Fruit fly (Drosophila melanogaster) whole organism, embryonic: ENCODE results near the gene Gr21a.

ENCODE experiments used
- Atf3 ChIP-seq: fragments of 200-800 bp; sonication (Bioruptor generic); optimal IDR thresholded peaks from 3 replicates; lab custom pipeline; 2016; ENCODE audit warnings: missing biosample characterization, missing genetic modification characterization
- Awh ChIP-seq: fragments of 200-800 bp; sonication (Bioruptor generic); IDR thresholded peaks from 2 replicates; pipeline ENCODE4, ENCODE4 v1.3.6; 2022; ENCODE audit warnings: missing biosample characterization, missing genetic modification characterization
- Bgb ChIP-seq: fragments of 200-800 bp; sonication (Bioruptor generic); IDR thresholded peaks from 2 replicates; pipeline ENCODE4 v1.3.6; 2022; ENCODE audit warnings: missing biosample characterization, missing genetic modification characterization; ENCODE audit not compliant: partially characterized antibody
- CG10366 ChIP-seq: fragments of 200-800 bp; sonication (Bioruptor generic); IDR thresholded peaks from 2 replicates; pipeline ENCODE4 v1.3.6; 2022; ENCODE audit warnings: missing biosample characterization, missing genetic modification characterization
- CG10543 ChIP-seq: fragments of 200-800 bp; sonication (Bioruptor generic); optimal IDR thresholded peaks from 3 replicates; lab custom pipeline; 2017; ENCODE audit warnings: missing biosample characterization, mild to moderate bottlenecking, missing genetic modification characterization, moderate library complexity
- CG11247 ChIP-seq: fragments of 200-800 bp; sonication (Bioruptor generic); IDR thresholded peaks from 2 replicates; pipeline ENCODE4 v1.3.6; 2022; ENCODE audit warnings: missing biosample characterization, missing genetic modification characterization
- CG1233 ChIP-seq: fragments of 200-800 bp; sonication (Bioruptor generic); optimal IDR thresholded peaks from 4 replicates; lab custom pipeline; 2018; ENCODE audit warnings: missing biosample characterization, mild to moderate bottlenecking, missing genetic modification characterization
- CG16813 ChIP-seq: fragments of 200-800 bp; sonication (Bioruptor generic); IDR thresholded peaks from 3 replicates; pipeline ENCODE4 v1.3.6; 2022; ENCODE audit warnings: missing biosample characterization, missing genetic modification characterization; ENCODE audit not compliant: partially characterized antibody
- CG16815 ChIP-seq: fragments of 200-800 bp; sonication (Bioruptor generic); optimal IDR thresholded peaks from 3 replicates; lab custom pipeline; 2017; ENCODE audit warnings: missing biosample characterization, mild to moderate bottlenecking, missing genetic modification characterization
- CG17186 ChIP-seq: fragments of 200-800 bp; sonication (Bioruptor generic); optimal IDR thresholded peaks from 3 replicates; lab custom pipeline; 2017; ENCODE audit warnings: missing biosample characterization, missing genetic modification reagents, missing genetic modification characterization
- CG17385 ChIP-seq: fragments of 200-800 bp; sonication (Bioruptor generic); optimal IDR thresholded peaks from 3 replicates; lab custom pipeline; 2018; ENCODE audit warnings: missing biosample characterization, mild to moderate bottlenecking, missing genetic modification characterization
- CG17829 ChIP-seq: fragments of 200-800 bp; optimal IDR thresholded peaks from 2 replicates; lab custom pipeline; 2019; ENCODE audit warnings: missing biosample characterization, mild to moderate bottlenecking, missing genetic modification characterization, moderate library complexity
- CG17912 ChIP-seq: fragments of 200-800 bp; sonication (Bioruptor generic); optimal IDR thresholded peaks from 2 replicates; lab custom pipeline; 2018; ENCODE audit warnings: missing biosample characterization, mild to moderate bottlenecking, missing genetic modification characterization
- CG32532 ChIP-seq: fragments of 200-800 bp; sonication (Bioruptor generic); IDR thresholded peaks from 2 replicates; pipeline ENCODE4 v1.3.6; 2022; ENCODE audit warnings: missing biosample characterization, missing genetic modification characterization
- CG4854 ChIP-seq: fragments of 200-800 bp; sonication (Bioruptor generic); optimal IDR thresholded peaks from 2 replicates; lab custom pipeline; 2016; ENCODE audit warnings: missing biosample characterization, missing genetic modification characterization, inconsistent platforms
- CG6683 ChIP-seq: fragments of 200-800 bp; sonication (Bioruptor generic); optimal IDR thresholded peaks from 2 replicates; lab custom pipeline; 2017; ENCODE audit warnings: missing biosample characterization, mild to moderate bottlenecking, missing genetic modification characterization, missing genetic modification reagents
- CG7786 ChIP-seq: fragments of 200-800 bp; sonication (Bioruptor generic); optimal IDR thresholded peaks from 2 replicates; lab custom pipeline; 2016; ENCODE audit warnings: missing biosample characterization, missing genetic modification characterization
- CG8478 ChIP-seq: fragments of >200 bp; optimal IDR thresholded peaks from 2 replicates; lab custom pipeline; 2018
- CG8924 ChIP-seq: fragments of 200-800 bp; optimal IDR thresholded peaks from 3 replicates; lab custom pipeline; 2019; ENCODE audit warnings: missing biosample characterization, mild to moderate bottlenecking, missing genetic modification characterization, moderate library complexity
- CG9797 ChIP-seq: fragments of 200-800 bp; sonication (Bioruptor generic); optimal IDR thresholded peaks from 3 replicates; lab custom pipeline; 2018; ENCODE audit warnings: missing biosample characterization, mild to moderate bottlenecking, missing genetic modification characterization
- CkIIα-i1 ChIP-seq: fragments of 200-800 bp; sonication (Bioruptor generic); IDR thresholded peaks from 2 replicates; pipeline ENCODE4 v1.3.6; 2022; ENCODE audit warnings: missing biosample characterization, missing genetic modification characterization
- HHEX ChIP-seq: fragments of 200-800 bp; sonication (Bioruptor generic); optimal IDR thresholded peaks from 3 replicates; lab custom pipeline; 2017; ENCODE audit warnings: missing biosample characterization, mild to moderate bottlenecking, missing genetic modification characterization, missing genetic modification reagents
- MTF-1 ChIP-seq: fragments of 200-800 bp; sonication (Bioruptor generic); optimal IDR thresholded peaks from 2 replicates; lab custom pipeline; 2018; ENCODE audit warnings: missing biosample characterization, mild to moderate bottlenecking, missing genetic modification characterization, borderline replicate concordance
- Nf-YB ChIP-seq: fragments of 200-800 bp; sonication (Bioruptor generic); optimal IDR thresholded peaks from 3 replicates; lab custom pipeline; 2019; ENCODE audit warnings: missing biosample characterization, mild to moderate bottlenecking, missing genetic modification characterization, moderate library complexity
- PHDP ChIP-seq: fragments of 200-800 bp; sonication (Bioruptor generic); optimal IDR thresholded peaks from 3 replicates; lab custom pipeline; 2018; ENCODE audit warnings: missing biosample characterization, mild to moderate bottlenecking, missing genetic modification characterization, moderate library complexity
- Spps ChIP-seq: fragments of 200-800 bp; sonication (Bioruptor generic); optimal IDR thresholded peaks from 2 replicates; lab custom pipeline; 2018; ENCODE audit warnings: missing biosample characterization, mild to moderate bottlenecking, missing genetic modification characterization
- TFAM ChIP-seq: fragments of 200-800 bp; sonication (Bioruptor generic); optimal IDR thresholded peaks from 2 replicates; lab custom pipeline; 2017; ENCODE audit warnings: missing biosample characterization, missing genetic modification characterization, inconsistent platforms
- bsh ChIP-seq, 2 experiments: fragments of 200-800 bp; sonication (Bioruptor generic); optimal IDR thresholded peaks; 2 replicates each; lab custom pipeline; 2017 to 2018; ENCODE audit warnings: mild to moderate bottlenecking in 2 of 2, missing biosample characterization in 2 of 2, missing genetic modification characterization in 2 of 2, moderate library complexity in 1 of 2
- crc ChIP-seq: fragments of 200-800 bp; sonication (Bioruptor generic); optimal IDR thresholded peaks from 2 replicates; lab custom pipeline; 2016; ENCODE audit warnings: missing biosample characterization, missing genetic modification characterization
- crp ChIP-seq, 2 experiments: fragments of 200-800 bp; sonication (Bioruptor generic); optimal IDR thresholded peaks; 2 replicates in 1 of 2; 3 replicates in 1 of 2; lab custom pipeline; 2017; ENCODE audit warnings: missing biosample characterization in 2 of 2, missing genetic modification characterization in 2 of 2, mild to moderate bottlenecking in 1 of 2, moderate library complexity in 1 of 2
- danr ChIP-seq: fragments of 200-800 bp; sonication (Bioruptor generic); IDR thresholded peaks from 2 replicates; pipeline ENCODE4 v1.3.6; 2022; ENCODE audit warnings: missing biosample characterization, missing genetic modification characterization
- fd102C ChIP-seq: fragments of 200-800 bp; sonication (Bioruptor generic); optimal IDR thresholded peaks from 2 replicates; lab custom pipeline; 2018; ENCODE audit warnings: missing biosample characterization, mild to moderate bottlenecking, missing genetic modification characterization, moderate library complexity
- ftz-f1 ChIP-seq: fragments of 200-800 bp; sonication (Bioruptor generic); optimal IDR thresholded peaks from 2 replicates; lab custom pipeline; 2016; ENCODE audit warnings: missing biosample characterization, missing genetic modification characterization
- gro ChIP-seq: fragments of 200-800 bp; sonication (Bioruptor generic); optimal IDR thresholded peaks from 2 replicates; lab custom pipeline; 2016; ENCODE audit warnings: missing biosample characterization, missing genetic modification characterization
- kah ChIP-seq: fragments of 200-800 bp; sonication (Bioruptor generic); optimal IDR thresholded peaks from 2 replicates; lab custom pipeline; 2018; ENCODE audit warnings: missing biosample characterization, mild to moderate bottlenecking, missing genetic modification characterization
- mld ChIP-seq: fragments of 200-800 bp; sonication (Bioruptor generic); IDR thresholded peaks from 3 replicates; pipeline ENCODE4 v1.3.6; 2022; ENCODE audit warnings: missing biosample characterization, missing genetic modification characterization; ENCODE audit not compliant: partially characterized antibody
- nerfin-1 ChIP-seq: fragments of 200-800 bp; sonication (Bioruptor generic); optimal IDR thresholded peaks from 3 replicates; lab custom pipeline; 2019; ENCODE audit warnings: missing biosample characterization, mild to moderate bottlenecking, missing genetic modification characterization, moderate library complexity
- nmo ChIP-seq: fragments of 200-800 bp; sonication (Bioruptor generic); optimal IDR thresholded peaks from 2 replicates; lab custom pipeline; 2018; ENCODE audit warnings: missing biosample characterization, mild to moderate bottlenecking, missing genetic modification characterization, moderate library complexity
- oc ChIP-seq: fragments of 200-800 bp; sonication (Bioruptor generic); optimal IDR thresholded peaks from 2 replicates; lab custom pipeline; 2018; ENCODE audit warnings: missing biosample characterization, mild to moderate bottlenecking, missing genetic modification characterization, moderate library complexity
- odd ChIP-seq: fragments of 200-800 bp; sonication (Bioruptor generic); optimal IDR thresholded peaks from 2 replicates; lab custom pipeline; 2017; ENCODE audit warnings: missing biosample characterization, mild to moderate bottlenecking, missing genetic modification characterization
- pb ChIP-seq: fragments of 200-800 bp; sonication (Bioruptor generic); optimal IDR thresholded peaks from 3 replicates; lab custom pipeline; 2016; ENCODE audit warnings: missing biosample characterization, missing genetic modification characterization
- pho ChIP-seq: fragments of 200-800 bp; sonication (Bioruptor generic); optimal IDR thresholded peaks from 2 replicates; lab custom pipeline; 2016; ENCODE audit warnings: missing biosample characterization, missing genetic modification characterization
- pros ChIP-seq: fragments of 200-800 bp; sonication (Bioruptor generic); optimal IDR thresholded peaks from 3 replicates; lab custom pipeline; 2019; ENCODE audit warnings: missing biosample characterization, mild to moderate bottlenecking, missing genetic modification characterization, moderate library complexity
- run ChIP-seq: fragments of 200-800 bp; sonication (Bioruptor generic); optimal IDR thresholded peaks from 3 replicates; lab custom pipeline; 2018; ENCODE audit warnings: missing biosample characterization, mild to moderate bottlenecking, missing genetic modification characterization
- slou ChIP-seq: fragments of 200-800 bp; sonication (Bioruptor generic); optimal IDR thresholded peaks from 3 replicates; lab custom pipeline; 2016; ENCODE audit warnings: missing biosample characterization, missing genetic modification characterization
- sr ChIP-seq: fragments of 200-800 bp; sonication (Bioruptor generic); IDR thresholded peaks from 3 replicates; pipeline ENCODE4 v1.3.6; 2022; ENCODE audit warnings: missing biosample characterization, missing genetic modification characterization
- unc-4 ChIP-seq: fragments of 200-800 bp; sonication (Bioruptor generic); IDR thresholded peaks from 2 replicates; pipeline ENCODE4 v1.3.6; 2022; ENCODE audit warnings: missing biosample characterization, missing genetic modification characterization; ENCODE audit not compliant: partially characterized antibody
- usp ChIP-seq: fragments of >200 bp; optimal IDR thresholded peaks from 2 replicates; lab custom pipeline; 2017; ENCODE audit warnings: missing biosample characterization, missing genetic modification characterization
- yki ChIP-seq: fragments of >200 bp; optimal IDR thresholded peaks from 3 replicates; lab custom pipeline; 2018

Gene Gr21a

dm6 chr2L:819315-820032 lies 39.2 kb downstream of the Gr21a start, which contains the start of the genes PGAP2 and Clp (continued):
- peak; percentile 9 for TF ChIP-seq gro
- TF ChIP-seq crc: no peak
- TF ChIP-seq slou (GFP tag; lab: Kevin White, UChicago): peak; percentile 49
- TF ChIP-seq crp (GFP tag; optimal IDR thresholded peaks at IDR 0.05; lab: Kevin White, UChicago): peak in 1 of 2 experiments; percentile 51
- peak; percentile 67 for TF ChIP-seq PHDP (tag; lab: Kevin White, UChicago)
- no peak for TF ChIP-seq ftz-f1 (GFP tag; lab: Kevin White, UChicago)
- no peak for TF ChIP-seq sr
- TF ChIP-seq CG8924: peak; percentile 77
- TF ChIP-seq fd102C (GFP tag; lab: Kevin White, UChicago): peak; percentile 13
- no peak for TF ChIP-seq pros
- TF ChIP-seq oc (tag; lab: Kevin White, UChicago): peak; percentile 38
- TF ChIP-seq bsh (GFP tag; optimal IDR thresholded peaks at IDR 0.05; lab: Kevin White, UChicago): peak in 1 of 2 experiments; percentile 72
- peak; percentile 59 for TF ChIP-seq CG16815
- no peak for TF ChIP-seq kah (GFP tag; lab: Kevin White, UChicago)
- no peak for TF ChIP-seq CG6683
- no peak for TF ChIP-seq MTF-1
- TF ChIP-seq Awh (GFP tag; lab: Robert Waterston, UW): no peak
- no peak for TF ChIP-seq CG8478 (lab: Kevin White, UChicago)
- TF ChIP-seq CG7786 (GFP tag; lab: Kevin White, UChicago): peak; percentile 61
- TF ChIP-seq CG16813: peak; percentile 54
- peak; percentile 79 for TF ChIP-seq CG32532 (GFP tag; lab: Robert Waterston, UW)
- TF ChIP-seq CG17186 (GFP tag; lab: Kevin White, UChicago): peak; percentile 48
- TF ChIP-seq Bgb (GFP tag; lab: Robert Waterston, UW): no peak
- peak; percentile 20 for TF ChIP-seq CG4854 (GFP tag; lab: Kevin White, UChicago)
- no peak for TF ChIP-seq pb (GFP tag; lab: Kevin White, UChicago)
- TF ChIP-seq CG10543 (GFP tag; lab: Kevin White, UChicago): peak; percentile 52
- TF ChIP-seq TFAM (GFP tag; lab: Kevin White, UChicago): no peak
- TF ChIP-seq unc-4 (GFP tag; lab: Robert Waterston, UW): peak; percentile 57; the same call in 1 of the 2 replicates
- TF ChIP-seq CG11247 (GFP tag; lab: Robert Waterston, UW): peak; percentile 46; the same call in 1 of the 2 replicates
- TF ChIP-seq CG17385 (GFP tag; lab: Kevin White, UChicago): peak; percentile 64
- no peak for TF ChIP-seq Atf3 (GFP tag; lab: Kevin White, UChicago)
- TF ChIP-seq HHEX (GFP tag; lab: Kevin White, UChicago): peak; percentile 6
- peak; percentile 68 for TF ChIP-seq CG17829 (tag; lab: Kevin White, UChicago)
- peak; percentile 57; the same call in 1 of the 2 replicates for TF ChIP-seq danr (GFP tag; lab: Robert Waterston, UW)
- no peak for TF ChIP-seq run (tag; lab: Kevin White, UChicago)
- TF ChIP-seq CG17912 (GFP tag; lab: Kevin White, UChicago): no peak
- TF ChIP-seq usp (GFP tag; lab: Kevin White, UChicago): no peak
- peak; percentile 87 for TF ChIP-seq nmo
- peak; percentile 65 for TF ChIP-seq nerfin-1
- TF ChIP-seq Nf-YB (GFP tag; lab: Kevin White, UChicago): peak; percentile 51
- peak; percentile 60 for TF ChIP-seq pho
- TF ChIP-seq odd: no peak
- TF ChIP-seq CG9797 (GFP tag; lab: Kevin White, UChicago): peak; percentile 9
- peak; percentile 57 for TF ChIP-seq Spps (tag; lab: Kevin White, UChicago)
- peak; percentile 71 for TF ChIP-seq CG10366 (GFP tag; lab: Robert Waterston, UW)
- peak; percentile 74 for TF ChIP-seq CG1233 (GFP tag; lab: Kevin White, UChicago)
- no peak for TF ChIP-seq mld (GFP tag; lab: Robert Waterston, UW)
- TF ChIP-seq CkIIα-i1 (GFP tag; lab: Robert Waterston, UW): no peak
- no peak for TF ChIP-seq yki (lab: Kevin White, UChicago)
